Fruit fly (Drosophila melanogaster) whole organism, adult: ENCODE measurements around the gene CG32437.

Experiments
- CG7045 ChIP-seq: fragments of 200-800 bp; sonication (Bioruptor generic); optimal IDR thresholded peaks from 2 replicates; lab custom pipeline; 2017; ENCODE audit warnings: missing biosample characterization, mild to moderate bottlenecking, missing genetic modification characterization
- Clk ChIP-seq: fragments of 200-800 bp; sonication (Bioruptor generic); optimal IDR thresholded peaks from 2 replicates; lab custom pipeline; 2017; ENCODE audit warnings: missing biosample characterization, missing genetic modification characterization
- tj ChIP-seq: fragments of 200-800 bp; sonication (Bioruptor generic); optimal IDR thresholded peaks from 3 replicates; lab custom pipeline; 2017; ENCODE audit warnings: missing biosample characterization, mild to moderate bottlenecking, missing genetic modification characterization, moderate library complexity

dm6 chr3L:21319313-21319907 lies 38.1 kb upstream of the CG32437 start:
- TF ChIP-seq CG7045 (GFP tag; lab: Kevin White, UChicago): no peak
- no peak for TF ChIP-seq Clk
- no peak for TF ChIP-seq tj
